Worm (Caenorhabditis elegans): ENCODE data around the gene C16A11.10.

C16A11.10 gene

DNA sequence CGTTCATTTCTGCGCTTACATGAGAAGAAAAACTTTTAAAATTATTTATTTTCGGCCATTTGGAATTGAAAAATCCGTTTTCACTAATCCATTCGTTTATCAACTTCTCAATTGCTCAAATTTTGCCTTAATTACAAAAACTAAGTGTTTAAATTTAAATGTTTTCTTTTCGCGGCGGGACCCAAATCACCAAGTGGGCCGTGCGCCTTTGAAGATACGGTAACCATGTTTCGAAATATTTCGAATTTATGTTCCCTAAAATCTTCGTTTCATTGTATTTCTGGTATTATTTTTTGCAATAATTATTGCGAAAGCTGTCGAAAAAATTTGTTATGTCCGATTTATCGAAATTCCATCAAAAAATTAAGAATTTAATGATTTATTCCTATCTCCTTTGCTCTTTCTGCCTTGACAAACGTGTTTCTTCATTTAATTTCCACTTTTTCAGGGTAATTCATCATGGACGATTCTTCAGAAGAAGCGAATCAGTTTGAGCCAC, 4.5 kb upstream of the C16A11.10 start, which contains the start of gene C16A11.4:
C16A11.4 (plus strand) TSS at position 449 of the 499 bp plus-strand sequence.
- TF ChIP-seq unc-98 (GFP tag; IDR thresholded peaks at IDR 0.05): no peak
- no peak for TF ChIP-seq sptf-1 (tag; optimal IDR thresholded peaks at IDR 0.05)
- no peak for TF ChIP-seq ets-5 (GFP tag; IDR thresholded peaks at IDR 0.05)
- no peak for TF ChIP-seq lsy-2 (tag; optimal IDR thresholded peaks at IDR 0.05)
- no peak for TF ChIP-seq elt-2 (tag; optimal IDR thresholded peaks at IDR 0.05)
- TF ChIP-seq tlp-1 (tag; optimal IDR thresholded peaks at IDR 0.05): no peak
- no peak for TF ChIP-seq nhr-237 (tag; optimal IDR thresholded peaks at IDR 0.05)
- no peak for TF ChIP-seq unc-86 (tag; optimal IDR thresholded peaks at IDR 0.05)
- no peak for TF ChIP-seq pax-3 (tag; optimal IDR thresholded peaks at IDR 0.05)
- no peak for TF ChIP-seq tbx-2 (tag; optimal IDR thresholded peaks at IDR 0.05)
- no peak for TF ChIP-seq jun-1 (tag; optimal IDR thresholded peaks at IDR 0.05)

DNA sequence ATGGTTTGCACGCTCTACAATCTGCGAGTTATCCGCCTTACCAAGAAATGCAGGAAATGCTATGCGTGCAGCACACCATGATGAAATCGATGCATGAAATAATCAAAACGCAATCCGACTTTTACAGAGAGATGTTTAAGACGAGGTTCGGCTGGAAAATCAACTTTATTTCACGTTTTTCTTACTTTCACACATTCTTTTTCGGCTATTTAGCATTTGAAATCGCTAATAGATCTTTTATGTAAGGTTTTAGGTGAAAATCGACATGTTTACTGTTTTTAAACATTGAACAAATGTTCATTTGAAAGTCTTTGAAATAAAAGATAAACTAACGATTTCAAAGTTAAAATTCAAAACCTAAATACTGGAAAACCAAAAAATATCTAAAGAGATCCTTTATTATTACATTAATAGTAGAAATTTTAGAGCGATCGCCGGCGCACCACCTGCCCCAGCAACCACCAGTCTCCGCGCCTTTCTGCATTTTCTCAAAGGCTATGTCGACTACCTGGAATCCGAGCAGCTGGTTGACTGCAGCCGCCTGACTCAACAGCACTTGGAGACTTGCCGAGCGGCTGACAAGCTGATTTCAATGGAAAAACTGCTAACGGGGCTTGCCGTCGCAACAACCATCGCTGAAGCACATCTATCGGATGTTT, 2.9 kb upstream of the C16A11.10 start:
- TF ChIP-seq unc-98 (GFP tag; IDR thresholded peaks at IDR 0.05) (no peak), efl-1 (optimal IDR thresholded peaks at IDR 0.05) (no peak), efl-1 (GFP tag; optimal IDR thresholded peaks at IDR 0.05 in 1 of 2) (peak in 1 of 2 experiments; percentile 72)

DNA sequence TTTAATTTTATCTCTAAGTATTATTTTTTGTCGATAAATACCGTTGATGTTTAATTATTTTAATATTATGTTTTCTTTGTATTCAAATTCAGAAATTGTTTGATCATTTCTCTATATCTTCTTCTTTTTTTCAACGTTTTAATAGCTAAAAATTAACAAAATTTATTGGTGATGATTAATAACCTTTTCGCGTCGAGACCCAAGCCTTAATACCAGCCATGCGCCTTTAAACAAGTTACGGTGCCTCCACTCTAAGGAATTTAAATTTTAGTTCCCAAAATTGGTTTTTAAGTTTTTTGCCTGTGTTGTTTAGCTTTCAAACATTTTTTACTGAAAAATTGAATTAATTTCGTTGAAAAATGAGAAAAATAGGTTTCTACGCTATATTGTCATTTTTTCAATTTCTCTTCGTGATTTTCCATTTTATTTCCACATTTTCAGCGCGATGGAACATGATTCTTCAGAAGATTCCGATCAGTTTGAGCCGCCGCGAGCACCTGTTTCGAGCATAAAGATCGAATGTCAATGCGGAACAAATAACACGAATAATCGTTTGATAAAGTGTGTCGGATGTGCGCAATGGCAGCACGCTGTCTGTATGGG, 2.0 kb upstream of the C16A11.10 start, which contains the start of gene C16A11.3:
C16A11.3 (plus strand) TSS at position 440 of the 603 bp plus-strand sequence.
- TF ChIP-seq sptf-1 (tag; optimal IDR thresholded peaks at IDR 0.05) (no peak), sup-37 (GFP tag; optimal IDR thresholded peaks at IDR 0.05) (no peak), unc-30 (tag; optimal IDR thresholded peaks at IDR 0.05) (no peak)

DNA sequence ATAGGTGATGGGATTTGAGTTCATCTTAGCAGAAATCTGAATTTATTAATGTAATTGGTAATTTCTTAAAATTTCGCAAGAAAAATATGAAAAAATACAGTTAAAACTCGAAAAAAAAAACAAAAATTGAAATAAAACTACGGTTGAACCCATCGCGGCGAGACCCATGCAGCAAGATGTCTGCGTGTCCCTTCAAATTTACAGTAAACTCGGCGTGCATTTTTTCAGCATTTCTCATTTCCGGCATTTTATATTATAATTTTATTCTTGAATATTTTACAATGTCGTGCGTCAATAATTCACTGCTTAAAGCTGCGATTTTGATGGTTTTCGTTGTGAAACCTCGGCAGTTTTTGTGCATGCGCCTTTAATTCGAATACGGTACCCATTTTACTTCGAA, 4.8 kb downstream of the C16A11.10 start, which contains the start of gene fbxc-43:
fbxc-43 (minus strand) TSS at position 38 of the 400 bp plus-strand sequence.
- TF ChIP-seq rnt-1 (tag; optimal IDR thresholded peaks at IDR 0.05): no peak
- TF ChIP-seq efl-1 (optimal IDR thresholded peaks at IDR 0.05): no peak
- no peak for TF ChIP-seq efl-1 (GFP tag; optimal IDR thresholded peaks at IDR 0.05 in 1 of 2)
- TF ChIP-seq ztf-4 (tag; optimal IDR thresholded peaks at IDR 0.05): no peak
- TF ChIP-seq xbp-1 (tag; optimal IDR thresholded peaks at IDR 0.05): no peak

DNA sequence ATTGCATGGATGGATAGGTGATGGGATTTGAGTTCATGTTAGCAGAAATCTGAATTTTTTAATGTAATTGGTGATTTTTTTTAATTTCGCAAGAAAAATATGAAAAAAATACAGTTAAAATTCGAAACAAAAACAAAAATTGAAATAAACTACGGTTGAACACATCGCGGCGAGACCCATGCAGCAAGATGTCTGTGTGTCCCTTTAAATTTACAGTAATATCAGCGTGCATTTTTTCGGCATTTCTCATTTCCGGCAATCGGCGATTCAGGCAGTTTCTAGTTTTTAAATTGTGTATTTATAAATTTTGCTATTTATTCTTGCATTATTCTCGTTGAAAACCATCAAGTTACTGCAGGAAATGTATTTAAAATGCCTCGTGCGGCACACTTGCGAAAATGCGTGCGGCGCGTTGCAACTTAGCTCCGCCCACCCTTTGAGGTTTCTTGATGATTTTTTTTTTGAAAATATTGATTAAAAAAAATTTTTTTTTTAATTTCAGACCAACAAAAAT, 6.6 kb downstream of the C16A11.10 start, which contains the start of the genes fbxc-44 and C16A11.2:
fbxc-44 (minus strand) TSS at position 51 of the 514 bp plus-strand sequence.
C16A11.2 (plus strand) TSS at position 503 of the 514 bp plus-strand sequence.
- TF ChIP-seq F16B12.6 (tag; optimal IDR thresholded peaks at IDR 0.05) (peak; percentile 32), ztf-4 (tag; optimal IDR thresholded peaks at IDR 0.05) (no peak), mep-1 (tag; optimal IDR thresholded peaks at IDR 0.05) (peak; percentile 18), fkh-8 (tag; optimal IDR thresholded peaks at IDR 0.05) (no peak), ceh-82 (tag; optimal IDR thresholded peaks at IDR 0.05) (peak in 2 of 3 experiments; percentile 11 to 13), nhr-20 (tag; optimal IDR thresholded peaks at IDR 0.05) (peak; percentile 34), swsn-7 (tag; optimal IDR thresholded peaks at IDR 0.05) (peak; percentile 51), dpl-1 (GFP tag; optimal IDR thresholded peaks at IDR 0.05) (peak; percentile 9 to 25 (median 18)), rnt-1 (tag; optimal IDR thresholded peaks at IDR 0.05) (no peak), lsy-2 (tag; optimal IDR thresholded peaks at IDR 0.05) (peak; percentile 51 to 54), xbp-1 (tag; optimal IDR thresholded peaks at IDR 0.05) (peak; percentile 43), C16A3.4 (tag; optimal IDR thresholded peaks at IDR 0.05) (peak; percentile 33), nhr-90 (tag; optimal IDR thresholded peaks at IDR 0.05; ENCODE audit: poor library complexity) (peak; percentile 46), egl-13 (tag; optimal IDR thresholded peaks at IDR 0.05) (peak; percentile 30), sup-37 (GFP tag; optimal IDR thresholded peaks at IDR 0.05) (no peak), efl-1 (optimal IDR thresholded peaks at IDR 0.05) (peak; percentile 31 to 59), efl-1 (GFP tag; optimal IDR thresholded peaks at IDR 0.05 in 1 of 2) (peak; percentile 20 to 94), ceh-8 (GFP tag; optimal IDR thresholded peaks at IDR 0.05) (no peak), unc-130 (tag; optimal IDR thresholded peaks at IDR 0.05) (peak; percentile 55), snpc-4 (tag; optimal IDR thresholded peaks at IDR 0.05) (peak; percentile 41), tbx-2 (tag; optimal IDR thresholded peaks at IDR 0.05) (peak; percentile 33), elt-2 (tag; optimal IDR thresholded peaks at IDR 0.05) (peak; percentile 69), zag-1 (tag; optimal IDR thresholded peaks at IDR 0.05) (no peak), lin-35 (GFP tag; optimal IDR thresholded peaks at IDR 0.05) (peak in 1 of 2 experiments; percentile 39), skn-1 (tag; optimal IDR thresholded peaks at IDR 0.05) (peak; percentile 31), zip-4 (GFP tag; optimal IDR thresholded peaks at IDR 0.05) (no peak), lin-13 (GFP tag; optimal IDR thresholded peaks at IDR 0.05) (no peak), snu-23 (GFP tag; optimal IDR thresholded peaks at IDR 0.05) (peak; percentile 56), ztf-11 (tag; optimal IDR thresholded peaks at IDR 0.05) (peak in 1 of 2 experiments; percentile 24)

Measured in whole organism, L1 larva.